Fruit fly (Drosophila melanogaster) whole organism, pupa: Measurements from ENCODE around the gene CG2100.
A peak's percentile ranks its signal among the peaks of the same experiment; 100 is the strongest.

ENCODE experiments used
- CG10348 ChIP-seq: fragments of 200-800 bp; sonication (Bioruptor generic); IDR thresholded peaks from 2 replicates; pipeline ENCODE4 v1.3.6; 2022; ENCODE audit warnings: missing biosample characterization, missing genetic modification characterization
- CG12605 ChIP-seq: fragments of 200-800 bp; sonication (Bioruptor generic); IDR thresholded peaks from 2 replicates; pipeline ENCODE4 v1.3.6; 2022; ENCODE audit warnings: missing biosample characterization, missing genetic modification characterization
- CG13204 ChIP-seq: fragments of 200-800 bp; sonication (Bioruptor generic); optimal IDR thresholded peaks from 2 replicates; lab custom pipeline; 2018; ENCODE audit warnings: missing biosample characterization, mild to moderate bottlenecking, missing genetic modification characterization, moderate library complexity
- CG14655 ChIP-seq: fragments of 200-800 bp; sonication (Bioruptor generic); optimal IDR thresholded peaks from 3 replicates; lab custom pipeline; 2017; ENCODE audit warnings: mild to moderate bottlenecking, missing biosample characterization, missing genetic modification reagents, missing genetic modification characterization
- CG15710 ChIP-seq: fragments of 200-800 bp; sonication (Bioruptor generic); optimal IDR thresholded peaks from 2 replicates; lab custom pipeline; 2018; ENCODE audit warnings: missing biosample characterization, mild to moderate bottlenecking, missing genetic modification characterization, moderate library complexity
- CG17806 ChIP-seq: fragments of 200-800 bp; sonication (Bioruptor generic); optimal IDR thresholded peaks from 2 replicates; lab custom pipeline; 2018; ENCODE audit warnings: missing biosample characterization, mild to moderate bottlenecking, missing genetic modification characterization, moderate library complexity
- CG32121 ChIP-seq: fragments of 200-800 bp; sonication (Bioruptor generic); IDR thresholded peaks from 2 replicates; pipeline ENCODE4 v1.3.6; 2022; ENCODE audit warnings: missing biosample characterization, missing genetic modification characterization
- CG34367 ChIP-seq: fragments of 200-800 bp; sonication (Bioruptor generic); optimal IDR thresholded peaks from 2 replicates; lab custom pipeline; 2018; ENCODE audit warnings: missing biosample characterization, mild to moderate bottlenecking, missing genetic modification characterization
- CG4496 ChIP-seq: fragments of 200-800 bp; sonication (Bioruptor generic); IDR thresholded peaks from 3 replicates; pipeline ENCODE4 v1.3.6; 2022; ENCODE audit warnings: missing biosample characterization, missing genetic modification characterization
- CG8159 ChIP-seq: fragments of 200-800 bp; sonication (Bioruptor generic); optimal IDR thresholded peaks from 3 replicates; lab custom pipeline; 2018; ENCODE audit warnings: missing biosample characterization, mild to moderate bottlenecking, missing genetic modification characterization, moderate library complexity
- CG8301 ChIP-seq: fragments of 200-800 bp; sonication (Bioruptor generic); optimal IDR thresholded peaks from 2 replicates; lab custom pipeline; 2018; ENCODE audit warnings: missing biosample characterization, mild to moderate bottlenecking, missing genetic modification characterization
- CG9948 ChIP-seq: fragments of 200-800 bp; sonication (Bioruptor generic); optimal IDR thresholded peaks from 2 replicates; lab custom pipeline; 2018; ENCODE audit warnings: missing biosample characterization, mild to moderate bottlenecking, missing genetic modification characterization, moderate library complexity
- D1 ChIP-seq: fragments of 200-800 bp; sonication (Bioruptor generic); optimal IDR thresholded peaks from 2 replicates; lab custom pipeline; 2018; ENCODE audit warnings: missing biosample characterization, mild to moderate bottlenecking, missing genetic modification characterization, moderate library complexity
- EcR ChIP-seq: fragments of 200-800 bp; sonication (Bioruptor generic); optimal IDR thresholded peaks from 3 replicates; lab custom pipeline; 2019; ENCODE audit warnings: missing biosample characterization, missing genetic modification characterization, mild to moderate bottlenecking, moderate library complexity, missing genetic modification reagents
- Ets98B ChIP-seq: fragments of 200-800 bp; sonication (Bioruptor generic); IDR thresholded peaks from 2 replicates; pipeline ENCODE4 v1.3.6; 2022; ENCODE audit warnings: missing biosample characterization, missing genetic modification characterization
- Pif1A ChIP-seq: fragments of 200-800 bp; sonication (Bioruptor generic); optimal IDR thresholded peaks from 3 replicates; lab custom pipeline; 2016; ENCODE audit warnings: missing biosample characterization, missing genetic modification characterization
- Pif1B ChIP-seq: fragments of 200-800 bp; sonication (Bioruptor generic); optimal IDR thresholded peaks from 3 replicates; lab custom pipeline; 2016; ENCODE audit warnings: missing biosample characterization, missing genetic modification characterization
- Snoo ChIP-seq: fragments of 200-800 bp; sonication (Bioruptor generic); optimal IDR thresholded peaks from 3 replicates; lab custom pipeline; 2017; ENCODE audit warnings: missing biosample characterization, mild to moderate bottlenecking, missing genetic modification characterization, inconsistent platforms
- fd96Ca ChIP-seq: fragments of 200-800 bp; sonication (Bioruptor generic); IDR thresholded peaks from 3 replicates; pipeline ENCODE4 v1.3.6; 2022; ENCODE audit warnings: missing biosample characterization, missing genetic modification characterization
- gl ChIP-seq: fragments of 200-800 bp; sonication (Bioruptor generic); optimal IDR thresholded peaks from 2 replicates; lab custom pipeline; 2018; ENCODE audit warnings: missing biosample characterization, mild to moderate bottlenecking, missing genetic modification characterization
- rn ChIP-seq: fragments of 200-800 bp; sonication (Bioruptor generic); IDR thresholded peaks from 2 replicates; pipeline ENCODE4 v1.3.6; 2022; ENCODE audit warnings: missing biosample characterization, missing genetic modification characterization

Gene CG2100

DNA sequence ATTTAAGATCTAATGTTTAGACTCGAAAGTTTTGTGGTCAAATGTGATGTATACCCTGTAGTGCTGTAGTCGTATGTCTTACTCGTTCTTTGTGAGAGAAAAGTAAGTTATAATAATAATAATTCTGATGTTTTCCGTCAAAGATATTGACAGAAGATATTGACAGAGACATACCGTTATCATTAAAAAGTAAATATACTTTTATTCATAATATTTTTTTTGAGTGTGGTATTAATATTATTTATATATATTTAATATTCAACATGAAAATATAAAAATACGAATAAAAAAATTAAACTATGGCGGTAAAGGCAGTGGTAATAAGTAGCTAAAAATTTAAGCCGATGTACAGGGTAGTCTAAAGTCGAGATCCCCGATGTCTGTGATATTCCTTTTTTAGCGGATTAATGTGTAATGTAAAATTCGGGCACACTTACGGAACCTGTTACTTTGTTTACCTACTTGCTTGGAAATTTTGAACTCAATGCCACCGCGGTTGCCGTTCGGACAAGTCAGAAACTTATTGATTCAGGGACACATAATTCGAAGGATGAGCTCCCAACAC lies at the start of gene CG2100, which contains the start of gene CG1236:
Gene CG2100, minus strand, starts transcription at position 51 of the 565 bp plus-strand sequence.
Gene CG1236, plus strand, starts transcription at position 444 of the 565 bp plus-strand sequence.
- peak; percentile 88 for TF ChIP-seq CG8159 (tag; lab: Kevin White, UChicago)
- TF ChIP-seq CG4496 (GFP tag; lab: Robert Waterston, UW): no peak; the same call in 1 of the 3 replicates
- TF ChIP-seq Ets98B: peak; percentile 61
- TF ChIP-seq CG17806 (tag; lab: Kevin White, UChicago): peak; percentile 78
- peak; percentile 86 for TF ChIP-seq Snoo (tag; lab: Kevin White, UChicago)
- peak; percentile 70 for TF ChIP-seq CG32121 (GFP tag; lab: Robert Waterston, UW)
- peak; percentile 76 for TF ChIP-seq CG8301
- peak; percentile 86 for TF ChIP-seq CG15710
- peak; percentile 77 for TF ChIP-seq CG34367 (tag; lab: Kevin White, UChicago)
- peak; percentile 7 for TF ChIP-seq EcR (GFP tag; lab: Kevin White, UChicago)
- no peak for TF ChIP-seq D1 (tag; lab: Kevin White, UChicago)
- peak; percentile 76 for TF ChIP-seq Pif1B (GFP tag; lab: Kevin White, UChicago)
- TF ChIP-seq fd96Ca (GFP tag; lab: Robert Waterston, UW): no peak
- no peak for TF ChIP-seq Pif1A (GFP tag; lab: Kevin White, UChicago)
- no peak for TF ChIP-seq CG13204 (GFP tag; lab: Kevin White, UChicago)
- no peak for TF ChIP-seq CG10348 (GFP tag; lab: Robert Waterston, UW)
- TF ChIP-seq CG9948 (tag; lab: Kevin White, UChicago): peak; percentile 85
- TF ChIP-seq rn (GFP tag; lab: Robert Waterston, UW): peak; percentile 43; the same call in 1 of the 2 replicates
- no peak for TF ChIP-seq CG12605 (GFP tag; lab: Robert Waterston, UW)
- no peak for TF ChIP-seq CG14655 (GFP tag; lab: Kevin White, UChicago)
- TF ChIP-seq gl (tag; lab: Kevin White, UChicago): no peak

DNA sequence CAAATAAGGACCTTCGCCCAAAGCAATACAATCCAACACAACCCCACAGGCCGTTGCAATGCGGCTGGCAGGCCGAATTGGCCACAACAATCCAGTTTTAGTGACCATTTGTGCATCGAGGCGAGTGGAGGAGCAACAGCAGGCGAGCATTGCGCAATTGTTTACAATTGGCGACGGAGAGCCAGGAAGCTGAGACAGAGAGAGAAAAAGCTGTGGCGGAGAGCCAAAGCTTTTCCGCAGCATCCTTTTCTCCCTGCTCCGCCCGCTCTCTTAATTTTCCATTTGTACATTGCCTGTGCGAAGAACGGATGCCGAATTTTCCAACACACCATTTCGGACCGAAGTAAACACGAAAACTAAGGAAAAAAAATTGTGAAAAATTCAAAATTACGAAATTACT lies 45.3 kb upstream of the CG2100 start, which contains the start of gene kat-60L1:
Gene kat-60L1, plus strand, starts transcription at position 301 of the 400 bp plus-strand sequence.
- TF ChIP-seq CG4496 (GFP tag; lab: Robert Waterston, UW): no peak
- no peak for TF ChIP-seq CG8301

DNA sequence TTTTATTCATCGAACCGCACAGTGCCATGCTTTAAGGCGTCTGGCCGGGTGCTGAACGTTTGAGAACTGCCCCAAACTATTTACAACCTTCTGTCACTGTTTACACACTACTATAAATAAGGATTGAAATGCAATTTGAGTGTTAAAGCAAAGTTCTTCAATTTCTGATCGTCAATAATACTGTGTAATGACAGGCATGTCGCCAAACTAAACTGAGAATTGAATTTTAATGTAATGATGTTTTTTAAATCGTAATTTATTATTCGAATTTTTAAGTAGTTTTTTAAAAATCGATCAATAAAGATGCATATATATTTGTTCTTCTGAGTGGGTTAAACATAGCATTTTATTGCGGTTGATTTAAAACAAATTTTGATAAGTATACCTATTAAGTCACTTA lies 44.8 kb upstream of the CG2100 start, which contains the start of gene CG2082:
Gene CG2082, minus strand, starts transcription at position 101 of the 400 bp plus-strand sequence.
- TF ChIP-seq CG32121 (GFP tag; lab: Robert Waterston, UW): no peak
- no peak for TF ChIP-seq CG13204 (GFP tag; lab: Kevin White, UChicago)
- TF ChIP-seq CG8301: no peak
- TF ChIP-seq CG4496 (GFP tag; lab: Robert Waterston, UW): no peak
- no peak for TF ChIP-seq CG34367 (tag; lab: Kevin White, UChicago)
- no peak for TF ChIP-seq CG14655 (GFP tag; lab: Kevin White, UChicago)
- no peak for TF ChIP-seq CG9948 (tag; lab: Kevin White, UChicago)
- TF ChIP-seq Pif1A (GFP tag; lab: Kevin White, UChicago): no peak
- TF ChIP-seq Snoo (tag; lab: Kevin White, UChicago): no peak
- no peak for TF ChIP-seq EcR (GFP tag; lab: Kevin White, UChicago)
- no peak for TF ChIP-seq CG15710
- TF ChIP-seq CG10348 (GFP tag; lab: Robert Waterston, UW): no peak
- no peak for TF ChIP-seq gl (tag; lab: Kevin White, UChicago)
- no peak for TF ChIP-seq fd96Ca (GFP tag; lab: Robert Waterston, UW)
- no peak for TF ChIP-seq CG12605 (GFP tag; lab: Robert Waterston, UW)
- TF ChIP-seq Ets98B: no peak
- no peak for TF ChIP-seq CG8159 (tag; lab: Kevin White, UChicago)
- TF ChIP-seq, all 21 proteins: peak for 0

DNA sequence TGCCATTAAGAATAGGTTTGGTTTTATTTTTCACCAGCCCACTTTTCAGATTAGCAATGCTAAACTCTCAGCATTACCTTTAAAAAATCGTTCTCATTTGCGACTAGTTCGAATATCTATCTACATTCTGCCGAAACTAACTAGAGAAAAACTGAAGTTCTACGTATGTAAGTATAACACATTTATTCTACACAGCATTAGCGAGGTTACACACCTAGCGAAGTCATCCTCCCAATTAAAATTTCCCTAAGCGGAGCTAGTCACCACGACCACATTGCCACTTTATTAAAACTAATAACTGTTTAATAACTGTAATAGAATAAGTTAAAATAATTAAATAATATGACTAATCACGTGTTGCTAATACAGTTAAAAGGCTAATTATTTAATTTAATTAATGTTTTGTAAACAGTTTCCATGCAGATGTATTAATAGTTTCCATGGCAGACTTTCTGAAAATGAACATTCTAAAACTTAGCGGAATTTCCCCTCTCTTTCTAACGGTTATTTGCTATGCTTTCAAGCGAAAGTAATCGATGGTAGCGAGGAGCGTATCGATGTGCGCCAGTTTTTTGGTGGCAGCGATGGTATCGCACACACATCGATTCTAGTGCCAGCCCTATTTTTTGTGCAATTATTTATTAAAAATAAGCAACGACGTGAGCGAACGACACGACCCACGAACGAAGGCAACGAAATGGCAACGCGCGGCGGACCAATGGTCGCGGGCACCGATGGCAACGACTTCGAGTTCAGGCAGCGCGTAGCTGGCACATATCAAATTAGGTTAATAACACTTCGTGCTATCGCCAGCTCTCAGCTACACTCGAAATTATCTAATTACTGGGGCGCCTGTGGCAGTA lies 42.8 kb upstream of the CG2100 start, which contains the start of gene jagn:
Gene jagn, plus strand, starts transcription at position 585 of the 863 bp plus-strand sequence.
- TF ChIP-seq CG34367 (tag; lab: Kevin White, UChicago): no peak
- no peak for TF ChIP-seq CG12605 (GFP tag; lab: Robert Waterston, UW)
- TF ChIP-seq EcR (GFP tag; lab: Kevin White, UChicago): no peak
- TF ChIP-seq CG8159 (tag; lab: Kevin White, UChicago): no peak
- no peak for TF ChIP-seq Pif1A (GFP tag; lab: Kevin White, UChicago)
- no peak for TF ChIP-seq CG14655 (GFP tag; lab: Kevin White, UChicago)
- TF ChIP-seq CG15710: peak; percentile 23
- TF ChIP-seq CG17806 (tag; lab: Kevin White, UChicago): no peak
- TF ChIP-seq D1 (tag; lab: Kevin White, UChicago): no peak
- peak; percentile 33; the same call in 1 of the 3 replicates for TF ChIP-seq CG4496 (GFP tag; lab: Robert Waterston, UW)
- TF ChIP-seq Snoo (tag; lab: Kevin White, UChicago): peak; percentile 28
- no peak for TF ChIP-seq CG13204 (GFP tag; lab: Kevin White, UChicago)
- TF ChIP-seq fd96Ca (GFP tag; lab: Robert Waterston, UW): peak; percentile 56; the same call in 2 of the 3 replicates
- TF ChIP-seq CG9948 (tag; lab: Kevin White, UChicago): no peak
- no peak for TF ChIP-seq rn (GFP tag; lab: Robert Waterston, UW)
- no peak for TF ChIP-seq gl (tag; lab: Kevin White, UChicago)
- TF ChIP-seq CG10348 (GFP tag; lab: Robert Waterston, UW): no peak
- no peak for TF ChIP-seq Pif1B (GFP tag; lab: Kevin White, UChicago)
- TF ChIP-seq Ets98B: peak; percentile 25; the same call in 1 of the 2 replicates
- TF ChIP-seq CG32121 (GFP tag; lab: Robert Waterston, UW): no peak
- no peak for TF ChIP-seq CG8301
